Fruit fly (Drosophila melanogaster) whole organism, prepupa: Measurements from ENCODE around the gene CG14971.
A peak's percentile ranks its signal among the peaks of the same experiment; 100 is the strongest.

ENCODE experiments used
- Blimp-1 ChIP-seq: fragments of 200-800 bp; sonication (Bioruptor generic); optimal IDR thresholded peaks from 3 replicates; lab custom pipeline; 2017; ENCODE audit warnings: missing biosample characterization, missing genetic modification characterization, mild to moderate bottlenecking, moderate library complexity, missing genetic modification reagents
- CG10631 ChIP-seq: fragments of 200-800 bp; sonication (Bioruptor generic); optimal IDR thresholded peaks from 2 replicates; lab custom pipeline; 2016; ENCODE audit warnings: missing biosample characterization, missing genetic modification characterization
- CG10669 ChIP-seq: fragments of 200-800 bp; sonication (Bioruptor generic); optimal IDR thresholded peaks from 3 replicates; lab custom pipeline; 2018; ENCODE audit warnings: missing biosample characterization, mild to moderate bottlenecking, missing genetic modification characterization, moderate library complexity
- CG11294 ChIP-seq: fragments of 200-800 bp; sonication (Bioruptor generic); IDR thresholded peaks from 2 replicates; pipeline ENCODE4 v1.3.6; 2022; ENCODE audit warnings: missing biosample characterization, missing genetic modification characterization
- CG11762 ChIP-seq: fragments of 200-800 bp; sonication (Bioruptor generic); optimal IDR thresholded peaks from 3 replicates; lab custom pipeline; 2016; ENCODE audit warnings: missing biosample characterization, missing genetic modification characterization; ENCODE audit not compliant: insufficient read depth
- CG15336 ChIP-seq: fragments of 200-800 bp; sonication (Bioruptor generic); IDR thresholded peaks from 2 replicates; pipeline ENCODE4 v1.3.6; 2022; ENCODE audit warnings: missing biosample characterization, missing genetic modification characterization
- CG3032 ChIP-seq: fragments of 200-800 bp; optimal IDR thresholded peaks from 2 replicates; lab custom pipeline; 2019; ENCODE audit warnings: missing biosample characterization, mild to moderate bottlenecking, missing genetic modification characterization, moderate library complexity
- CG32006 ChIP-seq: fragments of 200-800 bp; sonication (Bioruptor generic); optimal IDR thresholded peaks from 3 replicates; lab custom pipeline; 2017; ENCODE audit warnings: missing biosample characterization, mild to moderate bottlenecking, missing genetic modification characterization
- CG34406 ChIP-seq: fragments of 200-800 bp; sonication (Bioruptor generic); optimal IDR thresholded peaks from 3 replicates; lab custom pipeline; 2016; ENCODE audit warnings: missing biosample characterization, missing genetic modification characterization
- CG3919 ChIP-seq: fragments of 200-800 bp; sonication (Bioruptor generic); optimal IDR thresholded peaks from 3 replicates; lab custom pipeline; 2016; ENCODE audit warnings: missing biosample characterization, missing genetic modification characterization
- CG6163 ChIP-seq: fragments of 200-800 bp; sonication (Bioruptor generic); IDR thresholded peaks from 3 replicates; pipeline ENCODE4 v1.3.6; 2022; ENCODE audit warnings: missing biosample characterization, missing genetic modification characterization
- CG6276 ChIP-seq: fragments of 200-800 bp; sonication (Bioruptor generic); optimal IDR thresholded peaks from 2 replicates; lab custom pipeline; 2017; ENCODE audit warnings: missing biosample characterization, mild to moderate bottlenecking, missing genetic modification characterization
- CG6792 ChIP-seq: fragments of 200-800 bp; sonication (Bioruptor generic); optimal IDR thresholded peaks from 3 replicates; lab custom pipeline; 2016; ENCODE audit warnings: missing biosample characterization, missing genetic modification characterization
- CG6808 ChIP-seq: fragments of 200-800 bp; sonication (Bioruptor generic); optimal IDR thresholded peaks from 3 replicates; lab custom pipeline; 2017; ENCODE audit warnings: missing biosample characterization, missing genetic modification characterization, mild to moderate bottlenecking, moderate library complexity, missing genetic modification reagents
- CG7368 ChIP-seq: fragments of 200-800 bp; sonication (Bioruptor generic); optimal IDR thresholded peaks from 3 replicates; lab custom pipeline; 2016; ENCODE audit warnings: missing biosample characterization, missing genetic modification characterization
- CG8119 ChIP-seq: fragments of 200-800 bp; sonication (Bioruptor generic); IDR thresholded peaks from 3 replicates; pipeline ENCODE4 v1.3.6; 2022; ENCODE audit warnings: missing biosample characterization, missing genetic modification characterization
- CG8319 ChIP-seq: fragments of 200-800 bp; sonication (Bioruptor generic); optimal IDR thresholded peaks from 3 replicates; lab custom pipeline; 2016; ENCODE audit warnings: missing biosample characterization, missing genetic modification characterization
- CG8632 ChIP-seq: fragments of 200-800 bp; sonication (Bioruptor generic); optimal IDR thresholded peaks from 3 replicates; lab custom pipeline; 2016; ENCODE audit warnings: missing biosample characterization, missing genetic modification characterization
- CG9139 ChIP-seq: fragments of 200-800 bp; sonication (Bioruptor generic); optimal IDR thresholded peaks from 3 replicates; lab custom pipeline; 2017; ENCODE audit warnings: missing biosample characterization, mild to moderate bottlenecking, missing genetic modification characterization
- Eip78C ChIP-seq: fragments of 200-800 bp; sonication (Bioruptor generic); peaks from one replicate; lab custom pipeline; 2016; ENCODE audit warnings: missing biosample characterization, missing genetic modification characterization
- Eip93F ChIP-seq: fragments of 200-800 bp; sonication (Bioruptor generic); optimal IDR thresholded peaks from 2 replicates; lab custom pipeline; 2016; ENCODE audit warnings: missing biosample characterization, mild to moderate bottlenecking, missing genetic modification characterization
- Ets21C ChIP-seq: fragments of 200-800 bp; sonication (Bioruptor generic); optimal IDR thresholded peaks from 3 replicates; lab custom pipeline; 2016; ENCODE audit warnings: missing biosample characterization, missing genetic modification characterization
- Ets96B ChIP-seq: fragments of 200-800 bp; optimal IDR thresholded peaks from 2 replicates; lab custom pipeline; 2019; ENCODE audit warnings: missing biosample characterization, mild to moderate bottlenecking, missing genetic modification characterization, moderate library complexity
- Gug ChIP-seq: fragments of 200-800 bp; sonication (Bioruptor generic); IDR thresholded peaks from 2 replicates; pipeline ENCODE4 v1.3.6; 2022; ENCODE audit warnings: missing biosample characterization, missing genetic modification characterization
- Hr38 ChIP-seq: sonication (Bioruptor generic); optimal IDR thresholded peaks from 2 replicates; lab custom pipeline; 2016; ENCODE audit warnings: missing biosample characterization, missing genetic modification characterization
- Hr4 ChIP-seq: fragments of 200-800 bp; sonication (Bioruptor generic); optimal IDR thresholded peaks from 3 replicates; lab custom pipeline; 2016; ENCODE audit warnings: missing biosample characterization, missing genetic modification characterization
- Lpt ChIP-seq: fragments of 200-800 bp; sonication (Bioruptor generic); optimal IDR thresholded peaks from 3 replicates; lab custom pipeline; 2016; ENCODE audit warnings: missing biosample characterization, missing genetic modification characterization
- OdsH ChIP-seq: fragments of 200-800 bp; sonication (Bioruptor generic); optimal IDR thresholded peaks from 3 replicates; lab custom pipeline; 2016; ENCODE audit warnings: missing biosample characterization, missing genetic modification characterization
- Sox102F ChIP-seq: fragments of 200-800 bp; sonication (Bioruptor generic); optimal IDR thresholded peaks from 2 replicates; lab custom pipeline; 2016; ENCODE audit warnings: missing biosample characterization, mild to moderate bottlenecking, missing genetic modification characterization
- Sox15 ChIP-seq: fragments of 200-800 bp; sonication (Bioruptor generic); optimal IDR thresholded peaks from 3 replicates; lab custom pipeline; 2016; ENCODE audit warnings: missing biosample characterization, missing genetic modification characterization
- achi ChIP-seq: fragments of 200-800 bp; sonication (Bioruptor generic); optimal IDR thresholded peaks from 3 replicates; lab custom pipeline; 2016; ENCODE audit warnings: missing biosample characterization, missing genetic modification characterization
- acj6 ChIP-seq: fragments of 200-800 bp; sonication (Bioruptor generic); optimal IDR thresholded peaks from 3 replicates; lab custom pipeline; 2016; ENCODE audit warnings: missing biosample characterization, missing genetic modification characterization
- dsx ChIP-seq: fragments of 200-800 bp; optimal IDR thresholded peaks from 3 replicates; lab custom pipeline; 2019; ENCODE audit warnings: missing biosample characterization, mild to moderate bottlenecking, missing genetic modification characterization, moderate library complexity; ENCODE audit not compliant: poor library complexity, severe bottlenecking
- eg ChIP-seq: fragments of 200-800 bp; sonication (Bioruptor generic); IDR thresholded peaks from 3 replicates; pipeline ENCODE4 v1.3.6; 2022; ENCODE audit warnings: missing biosample characterization, missing genetic modification characterization
- esn ChIP-seq: fragments of 200-800 bp; sonication (Bioruptor generic); optimal IDR thresholded peaks from 2 replicates; lab custom pipeline; 2016; ENCODE audit warnings: missing biosample characterization, mild to moderate bottlenecking, missing genetic modification characterization, moderate library complexity
- fd59A ChIP-seq: fragments of 200-800 bp; sonication (Bioruptor generic); optimal IDR thresholded peaks from 2 replicates; lab custom pipeline; 2017; ENCODE audit warnings: missing biosample characterization, mild to moderate bottlenecking, missing genetic modification characterization, missing genetic modification reagents
- fd85E ChIP-seq: fragments of 200-800 bp; sonication (Bioruptor generic); optimal IDR thresholded peaks from 3 replicates; lab custom pipeline; 2016; ENCODE audit warnings: missing biosample characterization, missing genetic modification characterization
- fkh ChIP-seq: fragments of 200-800 bp; sonication (Bioruptor generic); optimal IDR thresholded peaks from 3 replicates; lab custom pipeline; 2017; ENCODE audit warnings: missing biosample characterization, mild to moderate bottlenecking, missing genetic modification characterization, moderate library complexity
- pdm3 ChIP-seq: fragments of 200-800 bp; sonication (Bioruptor generic); optimal IDR thresholded peaks from 3 replicates; lab custom pipeline; 2016; ENCODE audit warnings: missing biosample characterization, missing genetic modification characterization
- salr ChIP-seq, 2 experiments: fragments of 200-800 bp; sonication (Bioruptor generic); optimal IDR thresholded peaks; 3 replicates each; lab custom pipeline; 2016 to 2018; ENCODE audit warnings: missing biosample characterization in 2 of 2, missing genetic modification characterization in 2 of 2, mild to moderate bottlenecking in 1 of 2
- spab ChIP-seq: fragments of 200-800 bp; sonication (Bioruptor generic); optimal IDR thresholded peaks from 2 replicates; lab custom pipeline; 2017; ENCODE audit warnings: missing biosample characterization, mild to moderate bottlenecking, missing genetic modification characterization, missing genetic modification reagents
- ss ChIP-seq, 2 experiments: fragments of 200-800 bp; sonication (Bioruptor generic); optimal IDR thresholded peaks; 2 replicates in 1 of 2; 3 replicates in 1 of 2; lab custom pipeline; 2017 to 2018; ENCODE audit warnings: mild to moderate bottlenecking in 2 of 2, missing biosample characterization in 2 of 2, missing genetic modification characterization in 2 of 2, moderate library complexity in 1 of 2
- svp ChIP-seq: fragments of 200-800 bp; sonication (Bioruptor generic); peaks from one replicate; lab custom pipeline; 2016; ENCODE audit warnings: missing biosample characterization, missing genetic modification characterization
- vri ChIP-seq: fragments of 200-800 bp; sonication (Bioruptor generic); optimal IDR thresholded peaks from 3 replicates; lab custom pipeline; 2016; ENCODE audit warnings: missing biosample characterization, mild to moderate bottlenecking, missing genetic modification characterization

CG14971 gene

dm6 chr3L:3449680-3450079 is 21.4 kb downstream of the CG14971 start (continued):
- TF ChIP-seq CG32006 (peak; percentile 21), Hr4 (peak; percentile 44), Sox15 (GFP tag; lab: Kevin White, UChicago) (no peak), Eip78C (GFP tag; lab: Kevin White, UChicago) (peak; percentile 67), fkh (GFP tag; lab: Kevin White, UChicago) (no peak), spab (GFP tag; lab: Kevin White, UChicago) (no peak), CG10631 (GFP tag; lab: Kevin White, UChicago) (peak; percentile 11), Lpt (no peak), Hr38 (GFP tag; lab: Kevin White, UChicago) (no peak), Ets21C (GFP tag; lab: Kevin White, UChicago) (peak; percentile 50), fd59A (GFP tag; lab: Kevin White, UChicago) (no peak), CG8119 (peak; percentile 36; the same call in 1 of the 3 replicates), CG7368 (GFP tag; lab: Kevin White, UChicago) (no peak), Blimp-1 (GFP tag; lab: Kevin White, UChicago) (no peak)

dm6 chr3L:3447948-3448526 is 23.1 kb downstream of the CG14971 start:
- TF ChIP-seq CG6808 (GFP tag; lab: Kevin White, UChicago): no peak
- TF ChIP-seq CG8632: no peak
- TF ChIP-seq achi (GFP tag; lab: Kevin White, UChicago): no peak
- no peak for TF ChIP-seq Sox102F (GFP tag; lab: Kevin White, UChicago)
- TF ChIP-seq vri (GFP tag; lab: Kevin White, UChicago): peak; percentile 2
- TF ChIP-seq pdm3: no peak
- TF ChIP-seq Hr38 (GFP tag; lab: Kevin White, UChicago): no peak
- peak; percentile 42 for TF ChIP-seq Eip78C (GFP tag; lab: Kevin White, UChicago)
- peak; percentile 56 for TF ChIP-seq svp (GFP tag; lab: Kevin White, UChicago)

- TF ChIP-seq CG34406 (GFP tag; lab: Kevin White, UChicago): no peak
- TF ChIP-seq CG7368 (GFP tag; lab: Kevin White, UChicago): no peak
- peak; percentile 11 to 42 for TF ChIP-seq salr (GFP tag; optimal IDR thresholded peaks at IDR 0.05; lab: Kevin White, UChicago)
- peak; percentile 59 for TF ChIP-seq CG15336 (GFP tag; lab: Robert Waterston, UW)
- no peak for TF ChIP-seq fkh (GFP tag; lab: Kevin White, UChicago)
- 0 out of 3 replicates have a peak, but pooled peaks have one; percentile 46 for TF ChIP-seq eg (GFP tag; lab: Robert Waterston, UW)
- peak; percentile 49; the same call in 2 of the 3 replicates for TF ChIP-seq CG6163 (GFP tag; lab: Robert Waterston, UW)
- peak; percentile 31 for TF ChIP-seq CG6276
- peak; percentile 24 for TF ChIP-seq CG9139
- TF ChIP-seq Eip78C (GFP tag; lab: Kevin White, UChicago): peak; percentile 82
- peak; percentile 55 for TF ChIP-seq CG6808 (GFP tag; lab: Kevin White, UChicago)
- peak; percentile 67 for TF ChIP-seq Ets96B
- no peak for TF ChIP-seq vri (GFP tag; lab: Kevin White, UChicago)
- no peak for TF ChIP-seq Ets21C (GFP tag; lab: Kevin White, UChicago)
- peak; percentile 43 for TF ChIP-seq pdm3
- TF ChIP-seq spab (GFP tag; lab: Kevin White, UChicago): peak; percentile 60
- TF ChIP-seq CG6792 (GFP tag; lab: Kevin White, UChicago): no peak
- TF ChIP-seq fd59A (GFP tag; lab: Kevin White, UChicago): peak; percentile 50
- no peak for TF ChIP-seq fd85E (GFP tag; lab: Kevin White, UChicago)
- TF ChIP-seq CG11294 (GFP tag; lab: Robert Waterston, UW): no peak
- TF ChIP-seq Eip93F (GFP tag; lab: Kevin White, UChicago): no peak
- TF ChIP-seq esn (GFP tag; lab: Kevin White, UChicago): no peak
- TF ChIP-seq OdsH (GFP tag; lab: Kevin White, UChicago): peak; percentile 46
- TF ChIP-seq achi (GFP tag; lab: Kevin White, UChicago): peak; percentile 48
- peak; percentile 68 for TF ChIP-seq CG8119
- no peak for TF ChIP-seq CG11762 (GFP tag; lab: Kevin White, UChicago)
- peak; percentile 74 for TF ChIP-seq dsx (GFP tag; lab: Kevin White, UChicago)
- TF ChIP-seq CG3919 (GFP tag; lab: Kevin White, UChicago): peak; percentile 55
- TF ChIP-seq CG10669: peak; percentile 62
- peak; percentile 45 for TF ChIP-seq Gug (GFP tag; lab: Robert Waterston, UW)
- TF ChIP-seq CG32006: peak; percentile 57
- TF ChIP-seq Sox102F (GFP tag; lab: Kevin White, UChicago): no peak
- TF ChIP-seq acj6: peak; percentile 38
- TF ChIP-seq CG8319 (GFP tag; lab: Kevin White, UChicago): no peak
- TF ChIP-seq CG3032 (tag; lab: Kevin White, UChicago): peak; percentile 70
- peak in 1 of 2 experiments; percentile 57 for TF ChIP-seq ss (GFP tag; optimal IDR thresholded peaks at IDR 0.05; lab: Kevin White, UChicago)
These were observed 26.8 kb downstream of the CG14971 start for dm6 chr3L:3444246-3444785.
